Fruit fly (Drosophila melanogaster): ENCODE measurements around the gene Wdr37.

The Wdr37 gene

DNA sequence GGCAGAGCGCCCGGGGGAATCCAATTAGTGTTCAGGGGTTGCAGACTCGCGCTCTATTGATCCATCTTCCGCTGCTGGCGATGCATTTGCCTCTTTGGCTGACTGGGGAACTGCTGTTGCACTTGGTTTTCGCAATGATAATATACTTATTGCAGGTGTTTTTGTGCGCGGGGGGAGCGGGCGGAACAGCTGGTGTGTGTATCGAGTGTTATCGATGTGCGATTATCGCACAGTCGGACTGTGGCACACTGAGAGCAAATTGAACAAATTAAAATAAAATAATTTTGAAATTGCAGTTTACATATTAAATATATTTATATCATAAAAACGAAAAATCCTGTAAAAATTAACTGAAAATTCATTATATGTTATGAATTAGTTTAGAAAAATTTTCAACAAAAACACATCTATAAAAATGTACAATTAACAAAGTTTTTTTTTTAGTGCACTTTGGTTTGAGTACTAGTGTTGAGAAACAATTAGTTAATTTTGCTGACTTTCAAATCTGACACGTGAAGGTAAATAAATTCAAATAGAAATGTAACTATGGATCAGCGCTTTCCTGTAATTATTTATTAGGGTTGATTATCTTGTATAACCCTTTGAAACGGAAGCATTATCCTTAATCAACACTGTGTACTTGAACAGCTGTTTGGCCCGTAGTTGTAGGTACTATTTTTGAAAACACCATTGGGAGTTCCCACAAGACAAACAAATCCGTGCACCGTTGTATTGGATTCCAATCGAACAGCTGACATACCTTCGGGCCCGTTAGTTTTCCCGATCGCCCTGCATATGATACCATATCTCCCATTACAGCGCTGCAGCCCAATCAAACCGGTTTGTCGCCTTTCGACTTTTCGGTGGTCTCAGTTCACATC lies at the start of gene Wdr37, which contains the start of gene koko (continued):
- TF ChIP-seq slou (GFP tag; optimal IDR thresholded peaks at IDR 0.05) (peak; percentile 94), CG14441 (GFP tag; IDR thresholded peaks at IDR 0.05) (peak; percentile 95), CG15479 (GFP tag; optimal IDR thresholded peaks at IDR 0.05) (peak; percentile 63), Spps (tag; optimal IDR thresholded peaks at IDR 0.05) (peak; percentile 96), Dfd (GFP tag; optimal IDR thresholded peaks at IDR 0.05) (no peak), Hsf (GFP tag; optimal IDR thresholded peaks at IDR 0.05) (peak; percentile 89), croc (GFP tag; conservative IDR thresholded peaks at IDR 0.05) (peak; percentile 97), Ets65A (GFP tag) (peak; percentile 95), hkb (optimal IDR thresholded peaks at IDR 0.05) (no peak), hkb (GFP tag; IDR thresholded peaks at IDR 0.05) (peak; percentile 97), CG8765 (GFP tag; IDR thresholded peaks at IDR 0.05) (peak; percentile 90), CG6272 (GFP tag; IDR thresholded peaks at IDR 0.05) (peak; percentile 97), pfk (GFP tag; optimal IDR thresholded peaks at IDR 0.05) (no peak), Kr (GFP tag; optimal IDR thresholded peaks at IDR 0.05) (peak; percentile 96), disco-r (GFP tag; optimal IDR thresholded peaks at IDR 0.05) (peak; percentile 26), CG11398 (GFP tag; optimal IDR thresholded peaks at IDR 0.05) (no peak), emc (GFP tag; optimal IDR thresholded peaks at IDR 0.05) (peak; percentile 36), vfl (GFP tag; optimal IDR thresholded peaks at IDR 0.05) (peak; percentile 71), CG13624 (GFP tag; optimal IDR thresholded peaks at IDR 0.05) (peak; percentile 79), Tbp (GFP tag; optimal IDR thresholded peaks at IDR 0.05) (no peak), fd3F (GFP tag; optimal IDR thresholded peaks at IDR 0.05) (peak; percentile 95), CG9727 (GFP tag; optimal IDR thresholded peaks at IDR 0.05) (peak; percentile 99), CG15696 (tag; optimal IDR thresholded peaks at IDR 0.05) (peak; percentile 97), CG7745 (tag; optimal IDR thresholded peaks at IDR 0.05) (peak; percentile 31), bowl (GFP tag; IDR thresholded peaks at IDR 0.05) (peak; percentile 91), bsh (GFP tag; optimal IDR thresholded peaks at IDR 0.05) (peak; percentile 37 to 98), ems (GFP tag; optimal IDR thresholded peaks at IDR 0.05) (peak; percentile 67), Atf6 (GFP tag; IDR thresholded peaks at IDR 0.05) (peak; percentile 98), pb (GFP tag; optimal IDR thresholded peaks at IDR 0.05) (peak; percentile 16), CG4730 (GFP tag; IDR thresholded peaks at IDR 0.05) (peak; percentile 98), CG10147 (GFP tag; optimal IDR thresholded peaks at IDR 0.05) (peak; percentile 94), tll (GFP tag; optimal IDR thresholded peaks at IDR 0.05) (peak in 1 of 2 experiments; percentile 79), CG2712 (tag; optimal IDR thresholded peaks at IDR 0.05) (peak; percentile 99), ro (GFP tag; IDR thresholded peaks at IDR 0.05) (peak; percentile 97), Adf1 (GFP tag; IDR thresholded peaks at IDR 0.05) (peak; percentile 84), CG12659 (GFP tag; optimal IDR thresholded peaks at IDR 0.05) (peak; percentile 98), YL-1 (GFP tag; optimal IDR thresholded peaks at IDR 0.05) (peak; percentile 72), CG12769 (tag; optimal IDR thresholded peaks at IDR 0.05) (peak; percentile 54), fru (optimal IDR thresholded peaks at IDR 0.05) (no peak), CG7556 (GFP tag; optimal IDR thresholded peaks at IDR 0.05) (peak; percentile 97), bcd (GFP tag; optimal IDR thresholded peaks at IDR 0.05) (peak; percentile 96), CG15011 (GFP tag; optimal IDR thresholded peaks at IDR 0.05) (peak; percentile 92), CG4854 (GFP tag; optimal IDR thresholded peaks at IDR 0.05) (peak; percentile 66), kah (GFP tag; optimal IDR thresholded peaks at IDR 0.05) (peak; percentile 88), slp2 (GFP tag; optimal IDR thresholded peaks at IDR 0.05) (peak; percentile 45), sr (GFP tag; IDR thresholded peaks at IDR 0.05) (peak; percentile 50; the same call in 1 of the 3 replicates), Poxn (GFP tag; IDR thresholded peaks at IDR 0.05) (peak; percentile 94), slbo (GFP tag; IDR thresholded peaks at IDR 0.05) (peak; percentile 99), gem (tag; optimal IDR thresholded peaks at IDR 0.05) (peak; percentile 99), Antp (GFP tag; optimal IDR thresholded peaks at IDR 0.05) (peak; percentile 81)
